Worm (Caenorhabditis elegans): Measurements from ENCODE around the gene clec-185.
"Not testable (repeated sequence)": the region's sequence is repeated elsewhere in the genome, so short reads cannot be mapped to it uniquely, and the experiment has no call there.

The clec-185 gene

DNA sequence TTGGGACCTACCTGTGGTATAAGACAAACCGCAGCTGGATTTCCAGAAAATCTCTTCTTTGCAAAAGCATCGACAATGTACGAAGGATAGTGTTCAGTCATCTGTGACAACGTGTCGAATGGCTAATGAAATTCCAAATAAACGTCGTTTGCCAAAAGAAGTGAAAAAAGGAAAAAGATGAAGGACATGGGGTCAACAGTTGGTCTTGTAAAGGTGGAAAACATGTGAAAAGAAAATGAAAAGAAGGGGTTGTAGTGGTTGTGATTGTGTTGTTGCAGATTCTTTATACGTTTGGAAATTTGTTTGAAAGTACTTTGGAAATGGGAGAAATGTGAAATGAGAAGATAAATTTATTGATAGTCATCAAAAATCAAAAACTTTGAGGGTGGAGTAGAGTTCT lies 38.5 kb downstream of the clec-185 start, which contains the start of gene T04A11.1:
TSS of gene T04A11.1 (minus strand) at position 101 of the 400 bp plus-strand sequence.
- TF ChIP-seq nhr-25, gmeb-1, ceh-82 (tag; optimal IDR thresholded peaks at IDR 0.05): not testable (repeated sequence)

DNA sequence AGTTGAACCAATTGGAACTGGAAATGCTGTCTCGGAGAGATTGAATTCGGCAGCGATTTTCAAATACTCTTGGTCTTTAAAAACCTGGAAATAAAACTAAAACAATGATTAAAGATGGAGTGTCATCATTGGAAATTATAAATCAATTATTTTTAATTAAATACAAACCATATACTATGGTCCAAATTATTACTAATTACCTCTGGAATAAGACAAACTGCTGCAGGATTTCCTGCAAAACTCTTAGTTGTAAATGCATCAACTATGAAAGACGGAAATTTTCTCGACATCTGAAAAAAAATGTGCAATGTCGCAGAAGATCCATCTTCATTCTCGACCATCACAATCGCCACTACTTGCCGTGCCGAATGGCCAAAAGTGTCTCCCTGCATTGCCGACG lies 40.3 kb downstream of the clec-185 start, which contains the start of gene igdb-1:
TSS of gene igdb-1 (plus strand) at position 301 of the 400 bp plus-strand sequence.
- TF ChIP-seq nhr-77, crh-2, skn-1 (tag; optimal IDR thresholded peaks at IDR 0.05): not testable (repeated sequence)

DNA sequence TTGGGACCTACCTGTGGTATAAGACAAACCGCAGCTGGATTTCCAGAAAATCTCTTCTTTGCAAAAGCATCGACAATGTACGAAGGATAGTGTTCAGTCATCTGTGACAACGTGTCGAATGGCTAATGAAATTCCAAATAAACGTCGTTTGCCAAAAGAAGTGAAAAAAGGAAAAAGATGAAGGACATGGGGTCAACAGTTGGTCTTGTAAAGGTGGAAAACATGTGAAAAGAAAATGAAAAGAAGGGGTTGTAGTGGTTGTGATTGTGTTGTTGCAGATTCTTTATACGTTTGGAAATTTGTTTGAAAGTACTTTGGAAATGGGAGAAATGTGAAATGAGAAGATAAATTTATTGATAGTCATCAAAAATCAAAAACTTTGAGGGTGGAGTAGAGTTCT lies 46.0 kb downstream of the clec-185 start, which contains the start of gene T04A11.4:
TSS of gene T04A11.4 (minus strand) at position 101 of the 400 bp plus-strand sequence.
- not testable (repeated sequence) for TF ChIP-seq peb-1 (tag; optimal IDR thresholded peaks at IDR 0.05); mab-5 (tag; optimal IDR thresholded peaks at IDR 0.05); unc-55 (GFP tag; optimal IDR thresholded peaks at IDR 0.05)

DNA sequence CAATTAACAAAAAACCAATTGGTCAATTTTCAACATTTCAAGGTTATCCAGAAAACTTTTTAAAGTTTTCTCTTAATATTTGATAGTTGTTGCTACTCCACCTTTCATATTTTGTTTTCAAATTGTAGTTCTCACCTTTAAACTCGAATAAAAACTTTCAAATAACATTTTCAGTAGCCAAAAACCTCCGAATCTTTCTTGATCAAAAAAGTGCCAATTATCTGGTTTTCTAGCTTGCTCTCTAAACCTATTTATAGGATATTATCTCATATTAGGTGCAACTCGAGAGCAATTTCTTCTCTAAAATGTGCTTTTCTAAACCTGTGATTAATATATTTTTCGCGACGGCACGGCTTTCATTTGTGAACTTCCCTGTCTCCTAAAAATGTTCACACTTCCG lies 48.7 kb downstream of the clec-185 start, which contains the start of gene sru-26:
TSS of gene sru-26 (plus strand) at position 301 of the 400 bp plus-strand sequence.
- no peak for TF ChIP-seq nhr-25 (tag; optimal IDR thresholded peaks at IDR 0.05)
- no peak for TF ChIP-seq crh-2 (tag; optimal IDR thresholded peaks at IDR 0.05)
- no peak for TF ChIP-seq unc-55 (GFP tag; optimal IDR thresholded peaks at IDR 0.05)
- no peak for TF ChIP-seq sma-3 (GFP tag; optimal IDR thresholded peaks at IDR 0.05)
- TF ChIP-seq sem-4 (tag; optimal IDR thresholded peaks at IDR 0.05) = no peak
- TF ChIP-seq C34F6.9 (tag; optimal IDR thresholded peaks at IDR 0.05) = no peak
- no peak for TF ChIP-seq zag-1 (tag; optimal IDR thresholded peaks at IDR 0.05)

DNA sequence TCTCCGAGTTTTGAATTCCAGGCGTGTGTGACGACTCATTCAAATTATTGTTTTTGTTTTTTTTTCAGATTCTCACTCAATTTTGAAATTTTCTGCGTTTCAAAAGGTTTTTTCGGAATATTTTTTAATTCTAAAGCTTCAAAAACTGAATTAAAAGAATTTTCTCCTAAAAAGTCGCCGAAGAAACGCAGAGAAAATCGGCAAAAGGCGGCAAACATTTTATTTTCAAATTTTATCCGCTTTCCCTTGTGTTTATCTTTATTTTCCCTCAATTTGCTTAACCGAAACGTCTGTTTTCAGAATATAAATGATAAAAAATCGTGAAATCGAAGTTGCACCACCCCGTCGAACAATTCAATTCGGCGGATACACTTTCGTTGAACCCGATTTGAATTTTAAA lies 52.0 kb downstream of the clec-185 start, which contains the start of gene him-6:
TSS of gene him-6 (plus strand) at position 301 of the 400 bp plus-strand sequence.
- no peak for TF ChIP-seq nhr-6 (tag; optimal IDR thresholded peaks at IDR 0.05)
- TF ChIP-seq ceh-82 (tag; optimal IDR thresholded peaks at IDR 0.05) = no peak
- TF ChIP-seq nhr-25 (tag; optimal IDR thresholded peaks at IDR 0.05) = no peak
- TF ChIP-seq nhr-129 (tag; optimal IDR thresholded peaks at IDR 0.05) = no peak
- no peak for TF ChIP-seq nhr-237 (tag; optimal IDR thresholded peaks at IDR 0.05)
- TF ChIP-seq C34F6.9 (tag; optimal IDR thresholded peaks at IDR 0.05) = no peak
- no peak for TF ChIP-seq aly-2 (tag; optimal IDR thresholded peaks at IDR 0.05)
